Worm (Caenorhabditis elegans) whole organism, L4 larva: ENCODE data around the gene ztf-14.

ENCODE experiments used
- D1046.2 ChIP-seq: fragments of 200-800 bp; sonication (Bioruptor generic); IDR thresholded peaks from 2 replicates; pipeline ENCODE4 v1.3.6; 2022; ENCODE audit warnings: missing genetic modification characterization, missing compliant biosample characterization
- T20F7.1 ChIP-seq: fragments of 200-800 bp; sonication (Bioruptor generic); optimal IDR thresholded peaks from 2 replicates; lab custom pipeline; 2018; ENCODE audit warnings: mild to moderate bottlenecking, missing genetic modification characterization, missing compliant biosample characterization
- Y105C5A.15 ChIP-seq: fragments of 200-800 bp; sonication (Bioruptor generic); IDR thresholded peaks from 2 replicates; pipeline ENCODE4 v1.3.6; 2022; ENCODE audit warnings: missing genetic modification characterization, missing compliant biosample characterization
- ZK337.2 ChIP-seq: fragments of 200-800 bp; sonication (Bioruptor generic); IDR thresholded peaks from 2 replicates; pipeline ENCODE4 v1.3.6; 2022; ENCODE audit warnings: missing genetic modification reagents, missing genetic modification characterization, missing compliant biosample characterization
- aha-1 ChIP-seq: fragments of 150-350 bp; peaks from one replicate; lab custom pipeline; 2014; ENCODE audit warnings: missing biosample characterization, missing genetic modification characterization
- ceh-20 ChIP-seq: fragments of 200-800 bp; sonication (Bioruptor generic); IDR thresholded peaks from 2 replicates; pipeline ENCODE4 v1.3.6; 2022; ENCODE audit warnings: missing genetic modification reagents, missing genetic modification characterization, missing compliant biosample characterization
- ceh-44 ChIP-seq: fragments of 200-800 bp; sonication (Bioruptor generic); IDR thresholded peaks from 2 replicates; pipeline ENCODE4 v1.3.6; 2022; ENCODE audit warnings: missing genetic modification reagents, missing genetic modification characterization, missing compliant biosample characterization
- ceh-82 ChIP-seq: sonication (generic microtip); optimal IDR thresholded peaks from 2 replicates; lab custom pipeline; 2017; ENCODE audit warnings: missing biosample characterization, missing genetic modification characterization
- ces-1 ChIP-seq: fragments of 150-350 bp; sonication (generic microtip); optimal IDR thresholded peaks from 4 replicates; lab custom pipeline; 2014; ENCODE audit warnings: missing biosample characterization, missing genetic modification reagents, missing genetic modification characterization
- cey-2 ChIP-seq: sonication (generic microtip); optimal IDR thresholded peaks from 3 replicates; lab custom pipeline; 2017; ENCODE audit warnings: missing genetic modification characterization, mild to moderate bottlenecking, missing compliant biosample characterization, antibody characterized with exemption, borderline replicate concordance; ENCODE audit not compliant: insufficient read depth
- daf-12 ChIP-seq: fragments of 150-350 bp; optimal IDR thresholded peaks from 2 replicates; lab custom pipeline; 2014; ENCODE audit warnings: missing biosample characterization, missing genetic modification reagents, missing genetic modification characterization
- daf-16 ChIP-seq, 3 experiments: sonication (generic microtip); optimal IDR thresholded peaks; 2 replicates each; lab custom pipeline; 2016 to 2017; ENCODE audit warnings: missing genetic modification characterization in 3 of 3, missing genetic modification reagents in 3 of 3, mild to moderate bottlenecking in 2 of 3, missing compliant biosample characterization in 2 of 3, missing biosample characterization in 1 of 3, moderate library complexity in 1 of 3
- daf-19 ChIP-seq: fragments of 200-800 bp; sonication (Bioruptor generic); conservative IDR thresholded peaks from 2 replicates; pipeline ENCODE4 v1.3.6; 2022; ENCODE audit warnings: missing genetic modification characterization, missing compliant biosample characterization
- dmd-6 ChIP-seq: fragments of 200-800 bp; sonication (Bioruptor generic); IDR thresholded peaks from 2 replicates; pipeline ENCODE4 v1.3.6; 2022; ENCODE audit warnings: missing genetic modification reagents, missing genetic modification characterization, missing compliant biosample characterization
- dmd-8 ChIP-seq: fragments of 200-800 bp; sonication (Bioruptor generic); IDR thresholded peaks from 2 replicates; pipeline ENCODE4 v1.3.6; 2022; ENCODE audit warnings: missing genetic modification characterization, missing compliant biosample characterization
- duxl-1 ChIP-seq: sonication (generic microtip); optimal IDR thresholded peaks from 2 replicates; lab custom pipeline; 2016; ENCODE audit warnings: mild to moderate bottlenecking, missing genetic modification characterization, moderate library complexity, missing compliant biosample characterization; ENCODE audit not compliant: poor library complexity
- dve-1 ChIP-seq: sonication (generic microtip); optimal IDR thresholded peaks from 2 replicates; lab custom pipeline; 2017; ENCODE audit warnings: antibody characterized with exemption, mild to moderate bottlenecking, missing genetic modification characterization, missing compliant biosample characterization; ENCODE audit not compliant: insufficient read depth
- egl-43 ChIP-seq: fragments of 200-800 bp; sonication (Bioruptor generic); IDR thresholded peaks from 2 replicates; pipeline ENCODE4 v1.3.6; 2022; ENCODE audit warnings: missing genetic modification reagents, missing genetic modification characterization, missing compliant biosample characterization
- gei-8 ChIP-seq: fragments of 200-800 bp; sonication (Bioruptor generic); optimal IDR thresholded peaks from 2 replicates; lab custom pipeline; 2018; ENCODE audit warnings: mild to moderate bottlenecking, missing genetic modification characterization, missing compliant biosample characterization
- hif-1 ChIP-seq, 2 experiments: sonication (generic microtip); optimal IDR thresholded peaks; 2 replicates each; lab custom pipeline; 2016 to 2017; ENCODE audit warnings: missing compliant biosample characterization in 2 of 2, missing genetic modification characterization in 2 of 2, missing genetic modification reagents in 2 of 2, missing genotype in 2 of 2, mild to moderate bottlenecking in 1 of 2
- hlh-30 ChIP-seq: sonication (generic microtip); optimal IDR thresholded peaks from 2 replicates; lab custom pipeline; 2017; ENCODE audit warnings: antibody characterized with exemption, mild to moderate bottlenecking, missing genetic modification characterization, missing compliant biosample characterization; ENCODE audit not compliant: insufficient read depth
- jun-1 ChIP-seq: fragments of 150-350 bp; optimal IDR thresholded peaks from 2 replicates; lab custom pipeline; 2014; ENCODE audit warnings: missing biosample characterization, missing genetic modification reagents, missing genetic modification characterization
- lin-1 ChIP-seq: fragments of 200-800 bp; sonication (Bioruptor generic); IDR thresholded peaks from 2 replicates; pipeline ENCODE4 v1.3.6; 2022; ENCODE audit warnings: missing genetic modification reagents, missing genetic modification characterization, missing compliant biosample characterization
- lin-38 ChIP-seq: fragments of 200-800 bp; sonication (Bioruptor generic); IDR thresholded peaks from 2 replicates; pipeline ENCODE4 v1.3.6; 2022; ENCODE audit warnings: missing genetic modification reagents, missing genetic modification characterization, missing compliant biosample characterization
- lir-3 ChIP-seq: sonication (generic microtip); optimal IDR thresholded peaks from 2 replicates; lab custom pipeline; 2016; ENCODE audit warnings: mild to moderate bottlenecking, missing genetic modification characterization, missing compliant biosample characterization
- mdl-1 ChIP-seq, 2 experiments: fragments of 150-350 bp in 1 of 2; sonication (generic microtip) in 1 of 2; optimal IDR thresholded peaks; 2 replicates each; lab custom pipeline; 2014 to 2017; ENCODE audit warnings: missing biosample characterization in 2 of 2, missing genetic modification characterization in 2 of 2
- mes-2 ChIP-seq: sonication (generic microtip); optimal IDR thresholded peaks from 2 replicates; lab custom pipeline; 2016; ENCODE audit warnings: missing genotype, mild to moderate bottlenecking, missing genetic modification characterization, missing compliant biosample characterization; ENCODE audit not compliant: poor library complexity, severe bottlenecking
- mxl-2 ChIP-seq: fragments of 200-800 bp; sonication (Bioruptor generic); conservative IDR thresholded peaks from 2 replicates; pipeline ENCODE4 v1.3.6; 2022; ENCODE audit warnings: missing genetic modification reagents, missing genetic modification characterization, missing compliant biosample characterization
- mxl-3 ChIP-seq: fragments of 200-800 bp; sonication (Bioruptor generic); optimal IDR thresholded peaks from 2 replicates; lab custom pipeline; 2018; ENCODE audit warnings: mild to moderate bottlenecking, missing genetic modification characterization, missing compliant biosample characterization
- nhr-102 ChIP-seq: sonication (generic microtip); optimal IDR thresholded peaks from 2 replicates; lab custom pipeline; 2016; ENCODE audit warnings: mild to moderate bottlenecking, missing genetic modification characterization, moderate library complexity, missing compliant biosample characterization
- nhr-11 ChIP-seq: fragments of 150-350 bp; optimal IDR thresholded peaks from 2 replicates; lab custom pipeline; 2014; ENCODE audit warnings: missing biosample characterization, missing genetic modification characterization
- nhr-25 ChIP-seq: sonication (generic microtip); optimal IDR thresholded peaks from 2 replicates; lab custom pipeline; 2017; ENCODE audit warnings: missing genetic modification characterization, mild to moderate bottlenecking, missing compliant biosample characterization, antibody characterized with exemption, moderate library complexity, borderline replicate concordance; ENCODE audit not compliant: insufficient read depth
- nhr-28 ChIP-seq: fragments of 150-350 bp; optimal IDR thresholded peaks from 2 replicates; lab custom pipeline; 2014; ENCODE audit warnings: missing biosample characterization, missing genetic modification characterization
- nhr-41 ChIP-seq: fragments of 200-800 bp; sonication (Bioruptor generic); IDR thresholded peaks from 2 replicates; pipeline ENCODE4 v1.3.6; 2022; ENCODE audit warnings: missing genetic modification reagents, missing genetic modification characterization, missing compliant biosample characterization
- nhr-6 ChIP-seq: fragments of 150-350 bp; optimal IDR thresholded peaks from 2 replicates; lab custom pipeline; 2014; ENCODE audit warnings: missing biosample characterization, missing genetic modification characterization
- nhr-77 ChIP-seq: fragments of 150-350 bp; optimal IDR thresholded peaks from 2 replicates; lab custom pipeline; 2014; ENCODE audit warnings: missing biosample characterization, missing genetic modification characterization
- pha-4 ChIP-seq, 2 experiments: fragments of 150-350 bp in 1 of 2; fragments of 200-800 bp in 1 of 2; sonication (Bioruptor generic) in 1 of 2; IDR thresholded peaks in 1 of 2; optimal IDR thresholded peaks in 1 of 2; 2 replicates each; pipeline versions ENCODE4 v1.3.6 to Lab custom; 2014 to 2022; ENCODE audit warnings: missing genetic modification characterization in 2 of 2, missing genetic modification reagents in 2 of 2, missing biosample characterization in 1 of 2, missing compliant biosample characterization in 1 of 2
- php-3 ChIP-seq: fragments of 200-800 bp; sonication (Bioruptor generic); IDR thresholded peaks from 2 replicates; pipeline ENCODE4 v1.3.6; 2022; ENCODE audit warnings: missing genetic modification reagents, missing genetic modification characterization, missing compliant biosample characterization
- pqm-1 ChIP-seq: sonication (generic microtip); optimal IDR thresholded peaks from 2 replicates; lab custom pipeline; 2017; ENCODE audit warnings: missing biosample characterization, missing genetic modification characterization
- snpc-4 ChIP-seq: fragments of 150-350 bp; optimal IDR thresholded peaks from 2 replicates; lab custom pipeline; 2014; ENCODE audit warnings: missing biosample characterization, missing genetic modification characterization
- tra-1 ChIP-seq: fragments of 200-800 bp; sonication (Bioruptor generic); IDR thresholded peaks from 2 replicates; pipeline ENCODE4 v1.3.6; 2022; ENCODE audit warnings: missing genetic modification reagents, missing genetic modification characterization, missing compliant biosample characterization
- unc-130 ChIP-seq: sonication (generic microtip); optimal IDR thresholded peaks from 2 replicates; lab custom pipeline; 2016; ENCODE audit warnings: missing genetic modification reagents, missing genetic modification characterization, missing compliant biosample characterization
- unc-62 ChIP-seq, 3 experiments: fragments of 150-350 bp in 1 of 3; sonication (generic microtip); optimal IDR thresholded peaks in 2 of 3; peaks in 1 of 3; 1 replicate in 1 of 3; 2 replicates in 2 of 3; lab custom pipeline; 2014 to 2017; ENCODE audit warnings: missing biosample characterization in 3 of 3, missing genetic modification characterization in 3 of 3, missing genetic modification reagents in 3 of 3, missing genotype in 1 of 3
- vab-7 ChIP-seq: fragments of 200-800 bp; sonication (Bioruptor generic); IDR thresholded peaks from 2 replicates; pipeline ENCODE4 v1.3.6; 2022; ENCODE audit warnings: missing genetic modification reagents, missing genetic modification characterization, missing compliant biosample characterization

Gene ztf-14

ce11 chrX:14505578-14506353 lies 9.9 kb downstream of the ztf-14 start (continued):
- TF ChIP-seq vab-7 (GFP tag; lab: Robert Waterston, UW) (no peak), tra-1 (GFP tag; lab: Robert Waterston, UW) (peak; percentile 83), mes-2 (tag; lab: Kevin White, UChicago) (peak; percentile 56), daf-12 (tag; lab: Kevin White, UChicago) (no peak), gei-8 (GFP tag; lab: Kevin White, UChicago) (peak; percentile 68), pqm-1 (tag; lab: Kevin White, UChicago) (peak; percentile 41), unc-62 (GFP tag; optimal IDR thresholded peaks at IDR 0.05 in 1 of 2; lab: Kevin White, UChicago) (no peak), unc-62 (tag; optimal IDR thresholded peaks at IDR 0.05; lab: Kevin White, UChicago) (no peak), jun-1 (tag; lab: Kevin White, UChicago) (no peak), daf-16 (GFP tag; optimal IDR thresholded peaks at IDR 0.05; lab: Kevin White, UChicago) (no peak), daf-16 (tag; optimal IDR thresholded peaks at IDR 0.05; lab: Kevin White, UChicago) (peak; percentile 82), nhr-11 (tag; lab: Kevin White, UChicago) (no peak), snpc-4 (peak; percentile 4), duxl-1 (tag; lab: Kevin White, UChicago) (no peak), nhr-41 (GFP tag; lab: Robert Waterston, UW) (peak; percentile 63; the same call in 1 of the 2 replicates), php-3 (peak; percentile 41; the same call in 1 of the 2 replicates), ZK337.2 (GFP tag; lab: Robert Waterston, UW) (0 out of 2 replicates have a peak, but pooled peaks have one; percentile 28), dmd-6 (GFP tag; lab: Robert Waterston, UW) (peak; percentile 88), hlh-30 (tag; lab: Kevin White, UChicago) (peak; percentile 78), daf-19 (GFP tag; lab: Robert Waterston, UW) (no peak), mxl-2 (GFP tag; lab: Robert Waterston, UW) (0 out of 2 replicates have a peak, but pooled peaks have one; percentile 23), nhr-102 (tag; lab: Kevin White, UChicago) (peak; percentile 52), nhr-77 (peak; percentile 78), egl-43 (GFP tag; lab: Robert Waterston, UW) (peak; percentile 51; the same call in 1 of the 2 replicates), nhr-28 (tag; lab: Kevin White, UChicago) (peak; percentile 92), hif-1 (tag; optimal IDR thresholded peaks at IDR 0.05; lab: Kevin White, UChicago) (peak in 1 of 2 experiments; percentile 72), ceh-20 (0 out of 2 replicates have a peak, but pooled peaks have one; percentile 26), cey-2 (peak; percentile 31), lin-1 (GFP tag; lab: Robert Waterston, UW) (peak; percentile 65), aha-1 (tag; lab: Kevin White, UChicago) (peak; percentile 92), pha-4 (GFP tag; IDR thresholded peaks at IDR 0.05; lab: Robert Waterston, UW) (no peak; the same call in 1 of the 2 replicates), pha-4 (tag; optimal IDR thresholded peaks at IDR 0.05; lab: Kevin White, UChicago) (peak; percentile 11), lin-38 (GFP tag; lab: Robert Waterston, UW) (no peak; the same call in 1 of the 2 replicates), lir-3 (tag; lab: Kevin White, UChicago) (no peak), dve-1 (tag; lab: Kevin White, UChicago) (peak; percentile 82), nhr-6 (tag; lab: Kevin White, UChicago) (no peak), ces-1 (GFP tag; lab: Kevin White, UChicago) (no peak), ceh-44 (GFP tag; lab: Robert Waterston, UW) (no peak)

ce11 chrX:14507992-14508391 lies 12.1 kb downstream of the ztf-14 start:
- TF ChIP-seq ceh-82 (tag; lab: Kevin White, UChicago) (no peak), unc-130 (GFP tag; lab: Kevin White, UChicago) (no peak), Y105C5A.15 (GFP tag; lab: Robert Waterston, UW) (no peak), dmd-8 (GFP tag; lab: Robert Waterston, UW) (no peak), nhr-25 (tag; lab: Kevin White, UChicago) (no peak), lin-1 (GFP tag; lab: Robert Waterston, UW) (no peak), ceh-20 (0 out of 2 replicates have a peak, but pooled peaks have one; percentile 28), mdl-1 (tag; optimal IDR thresholded peaks at IDR 0.05; lab: Kevin White, UChicago) (peak in 1 of 2 experiments; percentile 43), D1046.2 (GFP tag; lab: Robert Waterston, UW) (no peak), duxl-1 (tag; lab: Kevin White, UChicago) (no peak), mxl-3 (GFP tag; lab: Kevin White, UChicago) (peak; percentile 73), T20F7.1 (no peak), unc-62 (GFP tag; optimal IDR thresholded peaks at IDR 0.05 in 1 of 2; lab: Kevin White, UChicago) (peak in 1 of 2 experiments; percentile 8), unc-62 (tag; optimal IDR thresholded peaks at IDR 0.05; lab: Kevin White, UChicago) (no peak), php-3 (no peak)
